Fruit fly (Drosophila melanogaster): ENCODE results near the gene PGS1.

PGS1 gene

dm6 chr3R:18719767-18720341 is 26.0 kb downstream of the PGS1 start (continued):
- TF ChIP-seq bbx (GFP tag; IDR thresholded peaks at IDR 0.05; ENCODE audit: partially characterized antibody) (no peak), Atf6 (GFP tag; IDR thresholded peaks at IDR 0.05) (peak; percentile 89), Gsc (GFP tag; IDR thresholded peaks at IDR 0.05) (peak; percentile 41; the same call in 1 of the 2 replicates), Sry-β (GFP tag; optimal IDR thresholded peaks at IDR 0.05) (no peak), slou (GFP tag; optimal IDR thresholded peaks at IDR 0.05) (peak; percentile 83), CG31388 (GFP tag; optimal IDR thresholded peaks at IDR 0.05) (no peak), CG4282 (GFP tag; optimal IDR thresholded peaks at IDR 0.05) (peak; percentile 6), lbe (GFP tag; optimal IDR thresholded peaks at IDR 0.05) (no peak), CG30020 (tag; optimal IDR thresholded peaks at IDR 0.05) (no peak), CG11560 (tag; IDR thresholded peaks at IDR 0.05) (peak; percentile 71), CG4617 (GFP tag; optimal IDR thresholded peaks at IDR 0.05; ENCODE audit: borderline replicate concordance) (peak; percentile 32), en (GFP tag; optimal IDR thresholded peaks at IDR 0.05) (peak; percentile 56), cad (GFP tag; optimal IDR thresholded peaks at IDR 0.05) (no peak), CG15479 (GFP tag; optimal IDR thresholded peaks at IDR 0.05) (no peak), yki (optimal IDR thresholded peaks at IDR 0.05) (no peak), unc-4 (GFP tag; IDR thresholded peaks at IDR 0.05; ENCODE audit: partially characterized antibody) (no peak), lmd (GFP tag; IDR thresholded peaks at IDR 0.05) (peak; percentile 84), croc (GFP tag; conservative IDR thresholded peaks at IDR 0.05) (peak; percentile 73; the same call in 2 of the 3 replicates), CG4360 (GFP tag; IDR thresholded peaks at IDR 0.05) (no peak), CG11723 (GFP tag; optimal IDR thresholded peaks at IDR 0.05) (peak; percentile 74), Hand (GFP tag; optimal IDR thresholded peaks at IDR 0.05) (peak; percentile 94), CG16779 (GFP tag; IDR thresholded peaks at IDR 0.05) (no peak), Bdp1 (GFP tag; optimal IDR thresholded peaks at IDR 0.05) (peak; percentile 65), repo (GFP tag; optimal IDR thresholded peaks at IDR 0.05) (peak; percentile 67), fd3F (GFP tag; optimal IDR thresholded peaks at IDR 0.05) (peak; percentile 78), Abd-B (GFP tag; optimal IDR thresholded peaks at IDR 0.05) (peak; percentile 81), ftz-f1 (GFP tag; optimal IDR thresholded peaks at IDR 0.05) (no peak), CG15269 (tag; optimal IDR thresholded peaks at IDR 0.05) (peak; percentile 92), CG6654 (GFP tag; optimal IDR thresholded peaks at IDR 0.05) (peak; percentile 62), CG14441 (GFP tag; IDR thresholded peaks at IDR 0.05) (peak; percentile 84; the same call in 1 of the 2 replicates), Antp (GFP tag; optimal IDR thresholded peaks at IDR 0.05) (peak; percentile 81), salm (tag; optimal IDR thresholded peaks at IDR 0.05) (peak; percentile 65), D19B (GFP tag; optimal IDR thresholded peaks at IDR 0.05) (peak; percentile 53), Bgb (GFP tag; IDR thresholded peaks at IDR 0.05; ENCODE audit: partially characterized antibody) (no peak), CG12744 (GFP tag; optimal IDR thresholded peaks at IDR 0.05) (peak; percentile 80), Scr (GFP tag; IDR thresholded peaks at IDR 0.05; ENCODE audit: partially characterized antibody) (no peak), ewg (GFP tag; optimal IDR thresholded peaks at IDR 0.05) (peak; percentile 69), tna (GFP tag; IDR thresholded peaks at IDR 0.05; ENCODE audit: partially characterized antibody) (no peak), sc (optimal IDR thresholded peaks at IDR 0.05) (no peak), sc (GFP tag; optimal IDR thresholded peaks at IDR 0.05) (peak; percentile 58), psq (GFP tag; optimal IDR thresholded peaks at IDR 0.05) (peak; percentile 16), Trl (optimal IDR thresholded peaks at IDR 0.05) (no peak), Trl (GFP tag; optimal IDR thresholded peaks at IDR 0.05) (peak; percentile 71), CG31441 (GFP tag; IDR thresholded peaks at IDR 0.05) (peak; percentile 89), CG14014 (GFP tag; IDR thresholded peaks at IDR 0.05) (peak; percentile 90), CG9876 (GFP tag; optimal IDR thresholded peaks at IDR 0.05) (peak; percentile 37), Elba2 (GFP tag; optimal IDR thresholded peaks at IDR 0.05) (no peak), CG17802 (tag; optimal IDR thresholded peaks at IDR 0.05) (peak; percentile 55), dysf (GFP tag; IDR thresholded peaks at IDR 0.05) (peak; percentile 87), CG10959 (GFP tag; IDR thresholded peaks at IDR 0.05) (no peak), gce (GFP tag; IDR thresholded peaks at IDR 0.05) (peak; percentile 60; the same call in 1 of the 3 replicates), CG6272 (GFP tag; IDR thresholded peaks at IDR 0.05) (peak; percentile 82)
